Fruit fly (Drosophila melanogaster): Measurements from ENCODE around the gene Polr3D.

The Polr3D gene

DNA sequence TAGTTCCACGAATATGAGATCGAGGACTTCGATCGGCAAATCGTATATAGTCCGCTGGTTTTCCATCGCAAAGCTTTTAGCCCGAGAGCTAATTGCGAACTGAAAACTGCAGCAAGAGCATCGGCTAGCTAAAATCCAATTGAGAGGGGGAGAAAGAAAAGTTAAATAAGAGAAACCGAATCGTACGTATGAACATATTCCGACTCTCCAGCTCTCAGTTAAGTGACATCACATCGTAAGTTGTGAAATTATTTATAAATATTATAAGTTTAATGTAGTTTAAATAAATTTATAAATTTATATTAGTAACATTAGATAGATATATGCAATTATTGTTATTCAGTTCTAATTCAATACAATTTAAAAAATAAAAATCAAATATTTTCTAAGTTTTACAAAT is 39.3 kb downstream of the Polr3D start, which contains the start of gene CG44006:
TSS of gene CG44006 (minus strand) at position 101 of the 400 bp plus-strand sequence.
- TF ChIP-seq psq (optimal IDR thresholded peaks at IDR 0.05) (no peak), insv (optimal IDR thresholded peaks at IDR 0.05) (no peak), Myc (optimal IDR thresholded peaks at IDR 0.05) (no peak)

- TF ChIP-seq ttk (optimal IDR thresholded peaks at IDR 0.05) (no peak), Myc (optimal IDR thresholded peaks at IDR 0.05) (no peak), psq (optimal IDR thresholded peaks at IDR 0.05) (no peak), h (optimal IDR thresholded peaks at IDR 0.05) (no peak), insv (optimal IDR thresholded peaks at IDR 0.05) (no peak), Sin3A (optimal IDR thresholded peaks at IDR 0.05) (no peak)
Observed at dm6 chr3L:18064632-18065482, 44.5 kb downstream of the Polr3D start, which contains the start of gene Eip75B. Gene Eip75B (minus strand): TSS chr3L:18064696.

- TF ChIP-seq insv (optimal IDR thresholded peaks at IDR 0.05), result no peak
- no peak for TF ChIP-seq ttk (optimal IDR thresholded peaks at IDR 0.05)
- TF ChIP-seq h (optimal IDR thresholded peaks at IDR 0.05), result no peak
- no peak for TF ChIP-seq Myc (optimal IDR thresholded peaks at IDR 0.05)
- TF ChIP-seq Sin3A (optimal IDR thresholded peaks at IDR 0.05), result no peak
- no peak for TF ChIP-seq psq (optimal IDR thresholded peaks at IDR 0.05)
Observed at dm6 chr3L:18062959-18063510, 46.3 kb downstream of the Polr3D start.

dm6 chr3L:18061713-18062365 is 47.5 kb downstream of the Polr3D start:
- no peak for TF ChIP-seq Myc (optimal IDR thresholded peaks at IDR 0.05)
- TF ChIP-seq Sin3A (optimal IDR thresholded peaks at IDR 0.05), result no peak
- no peak for TF ChIP-seq ttk (optimal IDR thresholded peaks at IDR 0.05)
- TF ChIP-seq h (optimal IDR thresholded peaks at IDR 0.05), result no peak
- no peak for TF ChIP-seq psq (optimal IDR thresholded peaks at IDR 0.05)
- no peak for TF ChIP-seq insv (optimal IDR thresholded peaks at IDR 0.05)

DNA sequence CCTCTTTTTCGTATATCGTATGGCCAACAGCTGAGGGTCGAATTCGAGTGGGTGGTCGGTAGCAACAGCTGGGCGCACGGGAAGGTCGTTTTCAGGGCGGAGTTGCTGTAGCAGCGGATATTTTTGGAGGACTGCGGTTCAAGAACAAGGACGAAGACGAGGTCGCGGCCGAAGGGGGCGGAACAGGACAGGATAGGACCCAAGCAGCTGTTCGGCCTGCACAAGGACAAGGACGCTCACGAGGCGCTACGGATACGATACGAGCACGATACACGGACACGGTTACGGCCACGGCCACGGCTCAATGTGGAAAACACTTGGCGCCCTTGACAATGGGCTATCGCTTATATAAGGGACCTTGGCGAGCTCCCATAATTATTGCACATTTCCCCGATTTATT is 48.1 kb downstream of the Polr3D start:
- TF ChIP-seq Myc (optimal IDR thresholded peaks at IDR 0.05) (no peak), ttk (optimal IDR thresholded peaks at IDR 0.05) (no peak), h (optimal IDR thresholded peaks at IDR 0.05) (no peak), Sin3A (optimal IDR thresholded peaks at IDR 0.05) (no peak)

Data from Kc167 (cell line).